Worm (Caenorhabditis elegans) whole organism, L4 larva: Measurements from ENCODE around the gene F12A10.8.

Source experiments
- aly-2 ChIP-seq: sonication (generic microtip); optimal IDR thresholded peaks from 2 replicates; lab custom pipeline; 2018; ENCODE audit warnings: missing biosample characterization, missing genetic modification characterization
- attf-4 ChIP-seq: sonication (generic microtip); optimal IDR thresholded peaks from 3 replicates; lab custom pipeline; 2017; ENCODE audit warnings: missing biosample characterization, missing genetic modification characterization
- dpl-1 ChIP-seq: fragments of 150-350 bp; optimal IDR thresholded peaks from 2 replicates; lab custom pipeline; 2014; ENCODE audit warnings: missing biosample characterization, missing genetic modification reagents, missing genetic modification characterization
- duxl-1 ChIP-seq: sonication (generic microtip); optimal IDR thresholded peaks from 2 replicates; lab custom pipeline; 2016; ENCODE audit warnings: mild to moderate bottlenecking, missing genetic modification characterization, moderate library complexity, missing compliant biosample characterization; ENCODE audit not compliant: poor library complexity
- fos-1 ChIP-seq: fragments of 150-350 bp; optimal IDR thresholded peaks from 2 replicates; lab custom pipeline; 2014; ENCODE audit warnings: missing biosample characterization, missing genetic modification characterization
- lin-39 ChIP-seq: fragments of 150-350 bp; optimal IDR thresholded peaks from 2 replicates; lab custom pipeline; 2014; ENCODE audit warnings: missing biosample characterization, missing genetic modification reagents, missing genetic modification characterization
- lsy-2 ChIP-seq, 2 experiments: fragments of 150-350 bp in 1 of 2; sonication (generic microtip) in 1 of 2; optimal IDR thresholded peaks; 2 replicates each; lab custom pipeline; 2014 to 2017; ENCODE audit warnings: missing biosample characterization in 2 of 2, missing genetic modification characterization in 2 of 2
- nhr-111 ChIP-seq: fragments of 200-800 bp; sonication (Bioruptor generic); optimal IDR thresholded peaks from 2 replicates; lab custom pipeline; 2018; ENCODE audit warnings: mild to moderate bottlenecking, missing genetic modification characterization, missing compliant biosample characterization
- nhr-28 ChIP-seq: fragments of 150-350 bp; optimal IDR thresholded peaks from 2 replicates; lab custom pipeline; 2014; ENCODE audit warnings: missing biosample characterization, missing genetic modification characterization
- nhr-6 ChIP-seq: fragments of 150-350 bp; optimal IDR thresholded peaks from 2 replicates; lab custom pipeline; 2014; ENCODE audit warnings: missing biosample characterization, missing genetic modification characterization

DNA sequence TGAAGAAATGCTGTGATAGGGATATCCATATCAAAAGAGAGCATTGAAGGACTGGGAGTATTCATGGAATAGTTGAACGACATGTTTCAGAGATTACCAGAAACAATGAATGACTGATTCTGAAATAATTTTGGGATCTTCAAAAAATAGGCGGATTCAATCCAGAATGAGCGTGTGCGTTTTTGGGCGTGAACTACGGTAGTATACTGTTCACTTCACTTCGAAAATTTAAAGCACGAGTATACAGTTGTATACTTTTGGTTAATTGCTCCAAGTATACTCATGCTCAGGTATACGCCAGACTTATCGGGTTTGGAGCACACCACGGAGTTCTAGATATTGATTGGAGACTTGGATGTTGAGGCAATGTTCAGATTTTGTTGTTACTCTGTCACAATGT lies 24.4 kb upstream of the F12A10.8 start, which contains the start of gene tbx-35:
- TF ChIP-seq attf-4 (tag; lab: Kevin White, UChicago): no peak
- no peak for TF ChIP-seq lin-39 (tag; lab: Kevin White, UChicago)
- TF ChIP-seq nhr-28: no peak
- TF ChIP-seq nhr-111 (GFP tag; lab: Kevin White, UChicago): no peak
- TF ChIP-seq fos-1 (tag; lab: Kevin White, UChicago): no peak
- no peak for TF ChIP-seq lsy-2 (tag; optimal IDR thresholded peaks at IDR 0.05; lab: Kevin White, UChicago)
- no peak for TF ChIP-seq nhr-6 (tag; lab: Kevin White, UChicago)
- TF ChIP-seq duxl-1 (tag; lab: Kevin White, UChicago): no peak
- TF ChIP-seq aly-2: no peak
- no peak for TF ChIP-seq dpl-1 (GFP tag; lab: Kevin White, UChicago)
